Worm (Caenorhabditis elegans): ENCODE data around the gene irg-2.

DNA sequence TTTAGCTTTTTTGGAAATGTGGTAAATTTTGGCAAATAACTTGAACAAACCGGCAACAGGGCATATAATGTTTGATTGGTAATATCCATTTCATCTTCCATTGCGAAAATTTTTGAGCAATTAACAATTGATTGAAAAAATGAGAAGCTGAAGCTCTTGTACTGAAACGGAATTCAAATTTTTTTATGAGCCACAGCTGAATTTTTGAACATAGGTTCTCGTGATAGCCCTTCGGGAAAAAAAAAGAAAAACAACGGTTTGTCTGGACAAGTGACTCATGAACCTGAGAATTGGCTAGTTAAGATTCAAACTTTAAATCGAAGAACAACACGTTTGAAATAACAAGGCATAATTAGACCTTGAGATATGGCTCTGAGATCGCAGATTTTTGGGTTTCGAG lies 46.1 kb upstream of the irg-2 start, which contains the start of gene srx-62:
- TF ChIP-seq elt-3 (tag; optimal IDR thresholded peaks at IDR 0.05) (no peak), lsy-2 (tag; optimal IDR thresholded peaks at IDR 0.05) (no peak), zip-8 (tag; optimal IDR thresholded peaks at IDR 0.05) (no peak)
